Fruit fly (Drosophila melanogaster) whole organism, embryonic: ENCODE results near the gene CG3815.

Experiments used
- Aef1 ChIP-seq: fragments of 200-800 bp; sonication (Bioruptor generic); IDR thresholded peaks from 3 replicates; pipeline ENCODE4 v1.3.6; 2022; ENCODE audit warnings: missing biosample characterization, missing genetic modification characterization
- BtbVII ChIP-seq: fragments of 200-800 bp; sonication (Bioruptor generic); optimal IDR thresholded peaks from 3 replicates; lab custom pipeline; 2017; ENCODE audit warnings: missing biosample characterization, mild to moderate bottlenecking, missing genetic modification characterization
- CG10366 ChIP-seq: fragments of 200-800 bp; sonication (Bioruptor generic); IDR thresholded peaks from 2 replicates; pipeline ENCODE4 v1.3.6; 2022; ENCODE audit warnings: missing biosample characterization, missing genetic modification characterization
- CG15601 ChIP-seq: fragments of 200-800 bp; sonication (Bioruptor generic); optimal IDR thresholded peaks from 3 replicates; lab custom pipeline; 2019; ENCODE audit warnings: missing biosample characterization, mild to moderate bottlenecking, missing genetic modification characterization, moderate library complexity
- CG16813 ChIP-seq: fragments of 200-800 bp; sonication (Bioruptor generic); IDR thresholded peaks from 3 replicates; pipeline ENCODE4 v1.3.6; 2022; ENCODE audit warnings: missing biosample characterization, missing genetic modification characterization; ENCODE audit not compliant: partially characterized antibody
- CG17359 ChIP-seq: fragments of 200-800 bp; sonication (Bioruptor generic); optimal IDR thresholded peaks from 3 replicates; lab custom pipeline; 2018; ENCODE audit warnings: missing biosample characterization, mild to moderate bottlenecking, missing genetic modification characterization, moderate library complexity
- CG18262 ChIP-seq: fragments of 200-800 bp; optimal IDR thresholded peaks from 3 replicates; lab custom pipeline; 2019; ENCODE audit warnings: missing biosample characterization, mild to moderate bottlenecking, missing genetic modification characterization, moderate library complexity
- CG30020 ChIP-seq: fragments of 200-800 bp; optimal IDR thresholded peaks from 2 replicates; lab custom pipeline; 2019; ENCODE audit warnings: missing biosample characterization, mild to moderate bottlenecking, missing genetic modification characterization, moderate library complexity
- CG3847 ChIP-seq: fragments of 200-800 bp; sonication (Bioruptor generic); IDR thresholded peaks from 2 replicates; pipeline ENCODE4 v1.3.6; 2022; ENCODE audit warnings: missing biosample characterization, missing genetic modification characterization
- CG43689 ChIP-seq: fragments of 200-800 bp; sonication (Bioruptor generic); IDR thresholded peaks from 2 replicates; pipeline ENCODE4 v1.3.6; 2022; ENCODE audit warnings: missing biosample characterization, missing genetic modification characterization
- CG4854 ChIP-seq: fragments of 200-800 bp; sonication (Bioruptor generic); optimal IDR thresholded peaks from 2 replicates; lab custom pipeline; 2016; ENCODE audit warnings: missing biosample characterization, missing genetic modification characterization, inconsistent platforms
- CG6175 ChIP-seq: fragments of 200-800 bp; sonication (Bioruptor generic); IDR thresholded peaks from 3 replicates; pipeline ENCODE4 v1.3.6; 2022; ENCODE audit warnings: missing biosample characterization, missing genetic modification characterization
- CG6791 ChIP-seq: fragments of 200-800 bp; sonication (Bioruptor generic); IDR thresholded peaks from 3 replicates; pipeline ENCODE4 v1.3.6; 2022; ENCODE audit warnings: missing biosample characterization, missing genetic modification characterization; ENCODE audit not compliant: partially characterized antibody
- CG7271 ChIP-seq: fragments of 200-800 bp; sonication (Bioruptor generic); optimal IDR thresholded peaks from 2 replicates; lab custom pipeline; 2018; ENCODE audit warnings: missing biosample characterization, mild to moderate bottlenecking, missing genetic modification characterization, moderate library complexity
- CG7987 ChIP-seq: fragments of 200-800 bp; sonication (Bioruptor generic); optimal IDR thresholded peaks from 2 replicates; lab custom pipeline; 2018; ENCODE audit warnings: missing biosample characterization, mild to moderate bottlenecking, missing genetic modification characterization, moderate library complexity
- CkIIα-i1 ChIP-seq: fragments of 200-800 bp; sonication (Bioruptor generic); IDR thresholded peaks from 2 replicates; pipeline ENCODE4 v1.3.6; 2022; ENCODE audit warnings: missing biosample characterization, missing genetic modification characterization
- Dip2 ChIP-seq: fragments of 200-800 bp; sonication (Bioruptor generic); IDR thresholded peaks from 2 replicates; pipeline ENCODE4 v1.3.6; 2022; ENCODE audit warnings: missing biosample characterization, missing genetic modification characterization
- Dp ChIP-seq: fragments of 200-800 bp; sonication (Bioruptor generic); optimal IDR thresholded peaks from 2 replicates; lab custom pipeline; 2018; ENCODE audit warnings: missing biosample characterization, mild to moderate bottlenecking, missing genetic modification characterization, moderate library complexity
- E2f1 ChIP-seq: fragments of 200-800 bp; sonication (Bioruptor generic); IDR thresholded peaks from 2 replicates; pipeline ENCODE4 v1.3.6; 2022; ENCODE audit warnings: missing biosample characterization, missing genetic modification characterization
- Fer3 ChIP-seq: fragments of 200-800 bp; sonication (Bioruptor generic); optimal IDR thresholded peaks from 2 replicates; lab custom pipeline; 2018; ENCODE audit warnings: missing biosample characterization, mild to moderate bottlenecking, missing genetic modification characterization, moderate library complexity
- Gug ChIP-seq: fragments of 200-800 bp; sonication (Bioruptor generic); IDR thresholded peaks from 4 replicates; pipeline ENCODE4 v1.3.6; 2022; ENCODE audit warnings: missing biosample characterization, missing genetic modification characterization
- H15 ChIP-seq: fragments of 200-800 bp; sonication (Bioruptor generic); IDR thresholded peaks from 3 replicates; pipeline ENCODE4 v1.3.6; 2022; ENCODE audit warnings: missing biosample characterization, missing genetic modification characterization
- HmgZ ChIP-seq: fragments of 200-800 bp; sonication (Bioruptor generic); optimal IDR thresholded peaks from 2 replicates; lab custom pipeline; 2018; ENCODE audit warnings: missing biosample characterization, mild to moderate bottlenecking, missing genetic modification characterization
- Hmr ChIP-seq: fragments of 200-800 bp; sonication (Bioruptor generic); optimal IDR thresholded peaks from 3 replicates; lab custom pipeline; 2017; ENCODE audit warnings: mild to moderate bottlenecking, missing biosample characterization, missing genetic modification reagents, missing genetic modification characterization
- MBD-R2 ChIP-seq: fragments of 200-800 bp; sonication (Bioruptor generic); IDR thresholded peaks from 2 replicates; pipeline ENCODE4 v1.3.6; 2022; ENCODE audit warnings: missing biosample characterization, missing genetic modification characterization
- Med ChIP-seq: fragments of 200-800 bp; sonication (Bioruptor generic); peaks from one replicate; lab custom pipeline; 2016; ENCODE audit warnings: missing biosample characterization, missing genetic modification characterization, mild to moderate bottlenecking, inconsistent platforms, moderate library complexity
- Mes4 ChIP-seq: fragments of 200-800 bp; sonication (Bioruptor generic); optimal IDR thresholded peaks from 2 replicates; lab custom pipeline; 2016; ENCODE audit warnings: missing biosample characterization, missing genetic modification characterization
- Taf1 ChIP-seq: fragments of 200-800 bp; sonication (Bioruptor generic); IDR thresholded peaks from 2 replicates; pipeline ENCODE4 v1.3.6; 2022; ENCODE audit warnings: missing biosample characterization, missing genetic modification characterization
- Xbp1 ChIP-seq: fragments of 200-800 bp; sonication (Bioruptor generic); optimal IDR thresholded peaks from 3 replicates; lab custom pipeline; 2016; ENCODE audit warnings: missing biosample characterization, mild to moderate bottlenecking, missing genetic modification characterization
- amos ChIP-seq: fragments of 200-800 bp; sonication (Bioruptor generic); IDR thresholded peaks from 2 replicates; pipeline ENCODE4 v1.3.6; 2022; ENCODE audit warnings: missing biosample characterization, missing genetic modification characterization; ENCODE audit not compliant: partially characterized antibody
- ara ChIP-seq: fragments of 200-800 bp; sonication (Bioruptor generic); IDR thresholded peaks from 2 replicates; pipeline ENCODE4 v1.3.6; 2022; ENCODE audit warnings: missing biosample characterization, missing genetic modification characterization
- ase ChIP-seq: fragments of 200-800 bp; sonication (Bioruptor generic); IDR thresholded peaks from 3 replicates; pipeline ENCODE4 v1.3.6; 2022; ENCODE audit warnings: missing biosample characterization, missing genetic modification characterization
- bbx ChIP-seq: fragments of 200-800 bp; sonication (Bioruptor generic); IDR thresholded peaks from 2 replicates; pipeline ENCODE4 v1.3.6; 2022; ENCODE audit warnings: missing biosample characterization, missing genetic modification characterization; ENCODE audit not compliant: partially characterized antibody
- cad ChIP-seq: fragments of >200 bp; optimal IDR thresholded peaks from 2 replicates; lab custom pipeline; 2017; ENCODE audit warnings: missing biosample characterization, missing genetic modification characterization
- cato ChIP-seq: fragments of 200-800 bp; sonication (Bioruptor generic); optimal IDR thresholded peaks from 2 replicates; lab custom pipeline; 2016; ENCODE audit warnings: missing biosample characterization, missing genetic modification characterization, borderline replicate concordance
- corto ChIP-seq: fragments of 200-800 bp; sonication (Bioruptor generic); optimal IDR thresholded peaks from 2 replicates; lab custom pipeline; 2016; ENCODE audit warnings: missing biosample characterization, mild to moderate bottlenecking, missing genetic modification characterization, moderate library complexity
- en ChIP-seq: fragments of 200-800 bp; sonication (Bioruptor generic); optimal IDR thresholded peaks from 2 replicates; lab custom pipeline; 2016; ENCODE audit warnings: missing biosample characterization, missing genetic modification characterization
- fd3F ChIP-seq: fragments of 200-800 bp; sonication (Bioruptor generic); optimal IDR thresholded peaks from 2 replicates; lab custom pipeline; 2018; ENCODE audit warnings: missing biosample characterization, mild to moderate bottlenecking, missing genetic modification characterization, moderate library complexity
- grau ChIP-seq: fragments of 200-800 bp; optimal IDR thresholded peaks from 3 replicates; lab custom pipeline; 2019; ENCODE audit warnings: missing biosample characterization, mild to moderate bottlenecking, missing genetic modification characterization, moderate library complexity
- hkb ChIP-seq, 2 experiments: fragments of 200-800 bp in 1 of 2; fragments of >200 bp in 1 of 2; sonication (Bioruptor generic) in 1 of 2; IDR thresholded peaks in 1 of 2; optimal IDR thresholded peaks in 1 of 2; 2 replicates each; pipeline versions ENCODE4 v1.3.6 to Lab custom; 2017 to 2022; ENCODE audit warnings: missing biosample characterization in 1 of 2, missing genetic modification characterization in 1 of 2
- kah ChIP-seq: fragments of 200-800 bp; sonication (Bioruptor generic); optimal IDR thresholded peaks from 2 replicates; lab custom pipeline; 2018; ENCODE audit warnings: missing biosample characterization, mild to moderate bottlenecking, missing genetic modification characterization
- kni ChIP-seq: fragments of 200-800 bp; sonication (Bioruptor generic); optimal IDR thresholded peaks from 3 replicates; lab custom pipeline; 2017; ENCODE audit warnings: mild to moderate bottlenecking, missing biosample characterization, missing genetic modification reagents, missing genetic modification characterization
- knrl ChIP-seq: fragments of 200-800 bp; sonication (Bioruptor generic); IDR thresholded peaks from 3 replicates; pipeline ENCODE4 v1.3.6; 2022; ENCODE audit warnings: missing biosample characterization, missing genetic modification characterization; ENCODE audit not compliant: partially characterized antibody
- lilli ChIP-seq: fragments of 200-800 bp; sonication (Bioruptor generic); optimal IDR thresholded peaks from 3 replicates; lab custom pipeline; 2016; ENCODE audit warnings: missing biosample characterization, missing genetic modification characterization
- otp ChIP-seq: fragments of 200-800 bp; sonication (Bioruptor generic); IDR thresholded peaks from 3 replicates; pipeline ENCODE4, ENCODE4 v1.3.6; 2022; ENCODE audit warnings: missing biosample characterization, missing genetic modification characterization
- peb ChIP-seq: fragments of 200-800 bp; sonication (Bioruptor generic); IDR thresholded peaks from 2 replicates; pipeline ENCODE4 v1.3.6; 2022; ENCODE audit warnings: missing biosample characterization, missing genetic modification characterization
- pita ChIP-seq: fragments of 200-800 bp; sonication (Bioruptor generic); optimal IDR thresholded peaks from 2 replicates; lab custom pipeline; 2017; ENCODE audit warnings: missing biosample characterization, mild to moderate bottlenecking, missing genetic modification characterization
- sd ChIP-seq: fragments of 200-800 bp; sonication (Bioruptor generic); optimal IDR thresholded peaks from 3 replicates; lab custom pipeline; 2018; ENCODE audit warnings: missing biosample characterization, mild to moderate bottlenecking, missing genetic modification characterization, moderate library complexity
- vvl ChIP-seq: fragments of 200-800 bp; sonication (Bioruptor generic); IDR thresholded peaks from 2 replicates; pipeline ENCODE4 v1.3.6; 2022; ENCODE audit warnings: missing biosample characterization, missing genetic modification characterization
- wor ChIP-seq: fragments of 200-800 bp; sonication (Bioruptor generic); IDR thresholded peaks from 2 replicates; pipeline ENCODE4 v1.3.6; 2022; ENCODE audit warnings: missing biosample characterization, missing genetic modification characterization

Gene CG3815

DNA sequence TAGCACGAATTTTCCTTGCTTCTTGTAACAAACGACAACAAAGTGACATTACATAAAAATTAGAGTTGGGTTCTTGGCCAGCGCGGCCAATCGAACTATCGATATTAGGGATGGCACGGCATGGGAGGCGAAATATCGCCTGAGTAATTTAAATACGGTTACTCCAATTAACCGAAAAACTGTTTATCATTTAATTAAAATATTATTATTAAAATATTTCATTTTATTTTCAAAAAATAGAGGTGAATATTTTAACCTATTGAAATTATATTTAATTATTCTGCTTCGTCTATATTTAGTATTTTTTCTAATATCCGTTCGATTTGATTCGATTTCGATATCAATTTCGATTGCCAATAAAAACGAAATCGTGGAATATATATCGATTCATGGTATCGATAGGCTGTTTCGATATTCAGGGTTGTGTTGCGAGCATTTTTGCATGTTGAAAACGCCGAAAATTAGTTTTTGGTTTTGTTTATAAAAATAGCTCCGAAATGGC lies 39.7 kb upstream of the CG3815 start, which contains the start of the genes Rbcn-3A and Spx (continued):
- no peak for TF ChIP-seq CG10366
- no peak for TF ChIP-seq Aef1
- no peak for TF ChIP-seq CG4854 (GFP tag; lab: Kevin White, UChicago)
- TF ChIP-seq otp, result no peak
- no peak for TF ChIP-seq CG7987 (GFP tag; lab: Kevin White, UChicago)
- TF ChIP-seq knrl (GFP tag; lab: Robert Waterston, UW), result peak; percentile 93
- TF ChIP-seq kah (GFP tag; lab: Kevin White, UChicago), result no peak
- peak; percentile 83 for TF ChIP-seq amos (GFP tag; lab: Robert Waterston, UW)
- peak; percentile 32 for TF ChIP-seq CG30020 (tag; lab: Kevin White, UChicago)
- TF ChIP-seq wor (GFP tag; lab: Robert Waterston, UW), result no peak
- TF ChIP-seq Fer3 (tag; lab: Kevin White, UChicago), result no peak
- TF ChIP-seq BtbVII (GFP tag; lab: Kevin White, UChicago), result no peak
- TF ChIP-seq peb (GFP tag; lab: Robert Waterston, UW), result no peak
- TF ChIP-seq grau, result peak; percentile 53
- no peak for TF ChIP-seq cato (GFP tag; lab: Kevin White, UChicago)
- no peak for TF ChIP-seq CkIIα-i1 (GFP tag; lab: Robert Waterston, UW)
- peak; percentile 49 for TF ChIP-seq MBD-R2 (GFP tag; lab: Robert Waterston, UW)
- TF ChIP-seq HmgZ (tag; lab: Kevin White, UChicago), result no peak
- TF ChIP-seq H15 (GFP tag; lab: Robert Waterston, UW), result no peak
- no peak for TF ChIP-seq corto (GFP tag; lab: Kevin White, UChicago)
- TF ChIP-seq Mes4 (GFP tag; lab: Kevin White, UChicago), result no peak
- peak; percentile 38 for TF ChIP-seq CG18262
- TF ChIP-seq hkb (optimal IDR thresholded peaks at IDR 0.05; lab: Kevin White, UChicago), result no peak
- no peak for TF ChIP-seq hkb (GFP tag; IDR thresholded peaks at IDR 0.05; lab: Robert Waterston, UW)
- peak; percentile 39; the same call in 1 of the 4 replicates for TF ChIP-seq Gug (GFP tag; lab: Robert Waterston, UW)
- no peak for TF ChIP-seq en
- no peak for TF ChIP-seq ase (GFP tag; lab: Robert Waterston, UW)
- TF ChIP-seq Taf1 (GFP tag; lab: Robert Waterston, UW), result no peak
- TF ChIP-seq Dp (GFP tag; lab: Kevin White, UChicago), result peak; percentile 35
- TF ChIP-seq CG17359, result no peak
- peak; percentile 79 for TF ChIP-seq bbx (GFP tag; lab: Robert Waterston, UW)
- peak; percentile 27 for TF ChIP-seq Hmr (GFP tag; lab: Kevin White, UChicago)
- no peak for TF ChIP-seq pita (GFP tag; lab: Kevin White, UChicago)
- no peak for TF ChIP-seq ara (GFP tag; lab: Robert Waterston, UW)
- peak; percentile 32 for TF ChIP-seq lilli (GFP tag; lab: Kevin White, UChicago)
- no peak for TF ChIP-seq Dip2 (GFP tag; lab: Robert Waterston, UW)
- TF ChIP-seq sd, result no peak
- TF ChIP-seq fd3F, result peak; percentile 8
- TF ChIP-seq vvl, result no peak; the same call in 1 of the 2 replicates
- no peak for TF ChIP-seq CG7271 (tag; lab: Kevin White, UChicago)
- TF ChIP-seq CG3847 (GFP tag; lab: Robert Waterston, UW), result 0 out of 2 replicates have a peak, but pooled peaks have one; percentile 25
- TF ChIP-seq E2f1 (GFP tag; lab: Robert Waterston, UW), result no peak
- TF ChIP-seq kni, result no peak
- TF ChIP-seq CG16813 (GFP tag; lab: Robert Waterston, UW), result peak; percentile 90
- peak; percentile 90 for TF ChIP-seq CG6791 (GFP tag; lab: Robert Waterston, UW)
- TF ChIP-seq CG15601 (tag; lab: Kevin White, UChicago), result peak; percentile 29
- TF ChIP-seq Xbp1 (GFP tag; lab: Kevin White, UChicago), result peak; percentile 40
- no peak for TF ChIP-seq CG6175 (GFP tag; lab: Robert Waterston, UW)
- TF ChIP-seq Med, result no peak
- no peak for TF ChIP-seq CG43689
- TF ChIP-seq cad (GFP tag; lab: Kevin White, UChicago), result no peak
